Worm (Caenorhabditis elegans): ENCODE measurements around the gene acs-9.

The acs-9 gene

DNA sequence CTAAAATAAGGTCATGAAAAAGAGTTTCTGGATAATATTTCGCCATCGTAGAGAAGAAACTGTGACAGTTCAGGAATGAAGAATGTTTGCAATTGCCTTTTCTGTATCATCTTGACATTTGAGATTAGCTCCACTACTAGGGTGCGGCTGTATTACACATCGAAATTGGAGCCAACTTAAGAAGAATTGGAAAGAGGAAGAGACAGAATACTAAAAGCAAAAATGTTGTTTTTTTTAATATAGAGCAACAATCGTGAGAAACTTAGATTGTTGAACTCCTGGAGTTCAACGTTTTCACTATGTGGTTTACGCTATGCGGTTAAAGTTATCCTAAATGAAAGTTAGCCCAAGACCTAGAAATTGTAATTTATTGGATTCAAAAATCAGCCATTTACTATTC, at the start of gene acs-9:
acs-9 (minus strand) TSS at position 101 of the 400 bp plus-strand sequence.
- TF ChIP-seq bed-1 (GFP tag; IDR thresholded peaks at IDR 0.05) = no peak
- TF ChIP-seq B0336.3 (GFP tag; IDR thresholded peaks at IDR 0.05) = no peak
- no peak for TF ChIP-seq egrh-3 (GFP tag; IDR thresholded peaks at IDR 0.05)
- TF ChIP-seq ztf-28 (GFP tag; IDR thresholded peaks at IDR 0.05) = no peak
- TF ChIP-seq let-526 (GFP tag; IDR thresholded peaks at IDR 0.05) = no peak
- TF ChIP-seq T07F8.4 (tag; optimal IDR thresholded peaks at IDR 0.05) = no peak
- no peak for TF ChIP-seq efl-1 (GFP tag; optimal IDR thresholded peaks at IDR 0.05)
- TF ChIP-seq nfya-2 (GFP tag; IDR thresholded peaks at IDR 0.05) = no peak
- no peak for TF ChIP-seq nhr-80 (tag; optimal IDR thresholded peaks at IDR 0.05)
- no peak for TF ChIP-seq lsy-27 (tag; optimal IDR thresholded peaks at IDR 0.05; ENCODE audit: borderline replicate concordance, insufficient read depth)
- no peak for TF ChIP-seq pha-4 (tag; optimal IDR thresholded peaks at IDR 0.05)
- TF ChIP-seq nhr-90 (tag; optimal IDR thresholded peaks at IDR 0.05) = no peak
- no peak for TF ChIP-seq ztf-26 (tag; optimal IDR thresholded peaks at IDR 0.05)
- no peak for TF ChIP-seq F57C9.4 (tag; optimal IDR thresholded peaks at IDR 0.05)
- no peak for TF ChIP-seq madf-6 (GFP tag; IDR thresholded peaks at IDR 0.05)
- no peak for TF ChIP-seq repo-1 (tag; optimal IDR thresholded peaks at IDR 0.05)
- TF ChIP-seq xnd-1 (tag; optimal IDR thresholded peaks at IDR 0.05) = no peak
- no peak for TF ChIP-seq F37B4.10 (GFP tag; IDR thresholded peaks at IDR 0.05)

DNA sequence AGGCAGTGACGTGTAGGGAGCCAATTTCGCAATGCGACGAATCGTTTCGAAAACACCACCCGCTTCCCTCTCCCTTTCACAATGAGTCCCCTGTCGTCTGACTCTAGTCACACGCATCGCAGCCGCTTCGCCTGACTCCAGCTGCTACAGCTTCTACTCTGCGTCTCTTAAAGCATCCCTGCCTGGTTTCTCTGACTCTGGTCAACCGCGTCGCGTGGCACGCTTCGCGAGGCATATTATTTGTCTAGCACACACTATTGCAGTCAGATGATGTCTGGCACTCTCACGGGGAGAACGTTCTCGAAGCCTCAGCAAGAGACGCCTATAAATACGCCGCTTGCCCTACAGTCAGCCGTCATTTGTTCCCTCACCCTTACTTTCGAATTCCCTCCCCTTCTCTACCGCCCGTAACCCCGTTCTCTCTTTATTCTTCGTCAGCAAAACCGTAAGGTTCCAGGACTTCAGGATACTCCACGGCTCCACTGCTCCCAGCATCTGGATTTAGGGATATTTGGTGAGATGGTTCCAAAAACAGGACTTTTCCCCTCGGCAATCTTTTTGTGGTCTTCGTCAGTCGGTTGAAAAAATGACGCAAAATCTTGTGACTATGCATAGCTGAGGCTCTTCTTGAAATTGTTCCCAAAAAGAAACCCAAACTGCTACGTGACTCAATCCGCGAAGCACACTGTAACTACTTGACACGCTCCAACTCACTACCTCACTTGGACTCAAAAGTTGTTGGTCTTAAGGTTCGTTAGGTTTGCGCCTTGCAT, 49.4 kb upstream of the acs-9 start:
- TF ChIP-seq madf-8 (GFP tag; conservative IDR thresholded peaks at IDR 0.05) = no peak
- peak; percentile 77; the same call in 1 of the 2 replicates for TF ChIP-seq F37B4.10 (GFP tag; IDR thresholded peaks at IDR 0.05)
- peak; percentile 96 for TF ChIP-seq nfyb-1 (GFP tag; IDR thresholded peaks at IDR 0.05)
- TF ChIP-seq nhr-120 (GFP tag; IDR thresholded peaks at IDR 0.05) = no peak
- TF ChIP-seq mel-28 (tag; optimal IDR thresholded peaks at IDR 0.05; ENCODE audit: borderline replicate concordance) = peak; percentile 87
- TF ChIP-seq lin-35 (GFP tag; optimal IDR thresholded peaks at IDR 0.05) = peak in 2 of 3 experiments; percentile 40 to 59
- TF ChIP-seq hlh-26 (GFP tag; conservative IDR thresholded peaks at IDR 0.05) = no peak
- peak; percentile 97 for TF ChIP-seq Y67H2A.10 (GFP tag; conservative IDR thresholded peaks at IDR 0.05)
- TF ChIP-seq cebp-1 (GFP tag; IDR thresholded peaks at IDR 0.05) = peak; percentile 100
- TF ChIP-seq cebp-1 (tag; optimal IDR thresholded peaks at IDR 0.05) = peak; percentile 100
- TF ChIP-seq ztf-18 (tag; optimal IDR thresholded peaks at IDR 0.05) = peak; percentile 56
- TF ChIP-seq snpc-3.4 (tag; optimal IDR thresholded peaks at IDR 0.05) = no peak
- peak; percentile 79 for TF ChIP-seq lir-1 (GFP tag; conservative IDR thresholded peaks at IDR 0.05)
- TF ChIP-seq ZK185.1 (tag; optimal IDR thresholded peaks at IDR 0.05; ENCODE audit: poor library complexity, severe bottlenecking) = peak; percentile 73
- peak; percentile 27 for TF ChIP-seq akir-1 (GFP tag; optimal IDR thresholded peaks at IDR 0.05)
- peak; percentile 91 for TF ChIP-seq let-526 (GFP tag; IDR thresholded peaks at IDR 0.05)
- peak; percentile 81 for TF ChIP-seq pha-4 (tag; optimal IDR thresholded peaks at IDR 0.05)
- no peak for TF ChIP-seq F55B11.4 (tag; optimal IDR thresholded peaks at IDR 0.05; ENCODE audit: borderline replicate concordance, insufficient read depth)
- TF ChIP-seq hmg-20 (GFP tag; IDR thresholded peaks at IDR 0.05) = peak; percentile 15; the same call in 1 of the 2 replicates
- no peak for TF ChIP-seq F57C9.4 (tag; optimal IDR thresholded peaks at IDR 0.05)
- peak; percentile 97 for TF ChIP-seq ceh-27 (GFP tag; optimal IDR thresholded peaks at IDR 0.05)
- TF ChIP-seq mcd-1 (GFP tag; IDR thresholded peaks at IDR 0.05) = peak; percentile 85
- 0 out of 2 replicates have a peak, but pooled peaks have one; percentile 19 for TF ChIP-seq ztf-6 (GFP tag; IDR thresholded peaks at IDR 0.05)
- TF ChIP-seq lsl-1 (GFP tag; optimal IDR thresholded peaks at IDR 0.05) = no peak
- TF ChIP-seq C06A6.2 (GFP tag; conservative IDR thresholded peaks at IDR 0.05) = peak; percentile 95; the same call in 1 of the 2 replicates
- TF ChIP-seq F49E8.2 (tag; optimal IDR thresholded peaks at IDR 0.05; ENCODE audit: insufficient read depth) = no peak
- no peak for TF ChIP-seq B0019.2 (GFP tag; conservative IDR thresholded peaks at IDR 0.05)
- TF ChIP-seq ceh-100 (GFP tag; IDR thresholded peaks at IDR 0.05) = no peak
- no peak for TF ChIP-seq F39B2.1 (GFP tag; IDR thresholded peaks at IDR 0.05)
- TF ChIP-seq hrde-1 (tag; optimal IDR thresholded peaks at IDR 0.05; ENCODE audit: borderline replicate concordance) = no peak
- TF ChIP-seq somi-1 (GFP tag; optimal IDR thresholded peaks at IDR 0.05) = peak; percentile 95
